Worm (Caenorhabditis elegans): ENCODE data around the gene T14G8.3.

DNA sequence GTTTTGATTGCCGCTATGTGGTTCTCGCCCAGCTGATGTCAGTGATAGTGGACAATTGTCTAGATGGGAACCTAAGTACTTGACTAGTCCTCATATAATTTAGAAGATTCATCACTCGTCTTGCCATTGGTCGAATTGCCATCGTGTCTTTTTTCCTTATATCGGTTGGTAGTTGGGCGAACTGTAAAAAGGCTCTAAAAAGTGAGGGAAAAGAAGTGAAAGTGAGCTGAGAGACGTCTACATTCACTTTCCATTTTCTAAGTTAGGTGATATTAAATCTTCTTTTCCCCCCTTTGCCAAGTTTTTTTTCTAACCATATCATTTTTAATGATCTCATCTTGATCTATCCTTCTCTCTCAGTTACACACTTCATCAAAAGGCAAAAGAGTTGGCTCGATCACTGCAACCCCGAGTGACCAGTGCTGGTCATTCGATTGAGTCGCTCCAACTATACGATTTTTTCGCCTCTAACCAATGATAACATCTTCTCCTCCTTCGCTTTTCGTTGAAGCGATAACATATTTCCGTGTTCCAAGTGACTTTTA lies 13.8 kb downstream of the T14G8.3 start:
- TF ChIP-seq C04F5.9 (tag; optimal IDR thresholded peaks at IDR 0.05) (no peak), fkh-4 (tag; optimal IDR thresholded peaks at IDR 0.05; ENCODE audit: borderline replicate concordance) (no peak)

Data from whole organism, L1 larva.